Worm (Caenorhabditis elegans): ENCODE data around the gene F19G12.9.
"Not testable (repeated sequence)": the region's sequence is repeated elsewhere in the genome, so short reads cannot be mapped to it uniquely, and the experiment has no call there.

F19G12.9 gene

DNA sequence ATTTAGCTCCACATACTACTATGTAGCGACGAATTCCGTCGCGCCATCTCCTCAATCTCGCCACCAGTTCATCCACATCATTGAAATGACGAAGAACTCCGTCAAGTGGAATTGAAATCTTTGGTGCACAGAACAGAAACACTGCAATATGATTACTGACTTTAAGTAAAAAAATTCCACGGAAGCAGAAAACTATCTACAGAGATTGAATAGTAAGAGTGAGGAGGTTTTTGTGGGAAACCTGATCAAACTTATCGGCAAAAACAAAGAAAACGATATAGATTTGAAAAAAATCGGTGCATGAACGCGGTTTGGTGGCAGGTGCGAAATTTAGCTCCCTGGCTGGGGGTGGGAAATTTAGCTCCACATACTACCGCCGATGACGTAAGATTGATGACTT is 15.6 kb upstream of the F19G12.9 start, which contains the start of gene ZK402.2:
Gene ZK402.2, plus strand, starts transcription at position 301 of the 400 bp plus-strand sequence.
- TF ChIP-seq efl-3 (GFP tag; optimal IDR thresholded peaks at IDR 0.05); mab-9 (GFP tag; IDR thresholded peaks at IDR 0.05); pqm-1 (tag; optimal IDR thresholded peaks at IDR 0.05): not testable (repeated sequence)

DNA sequence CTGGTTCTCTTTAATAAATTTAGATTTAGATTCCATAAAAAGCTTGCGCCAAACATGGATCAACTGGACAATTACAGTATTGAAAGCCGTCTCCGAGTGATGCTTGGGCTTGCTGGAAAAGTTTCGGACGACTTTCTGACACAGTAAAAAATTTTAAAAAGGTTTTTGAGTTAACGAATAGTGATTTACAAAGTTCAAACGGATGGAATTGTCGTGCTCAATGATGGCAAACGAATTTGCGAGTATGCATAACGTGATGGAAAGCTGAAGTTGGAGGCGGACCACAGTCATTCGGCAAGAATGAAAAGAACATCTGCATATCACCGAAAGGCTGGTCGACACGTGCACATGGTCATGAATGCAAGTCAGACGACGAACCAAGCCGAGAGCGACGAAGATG is 15.0 kb upstream of the F19G12.9 start, which contains the start of gene ZK402.1:
Gene ZK402.1, plus strand, starts transcription at position 301 of the 400 bp plus-strand sequence.
- TF ChIP-seq lin-13 (GFP tag; optimal IDR thresholded peaks at IDR 0.05); unc-98 (GFP tag; IDR thresholded peaks at IDR 0.05); elt-3 (tag; optimal IDR thresholded peaks at IDR 0.05): not testable (repeated sequence)

DNA sequence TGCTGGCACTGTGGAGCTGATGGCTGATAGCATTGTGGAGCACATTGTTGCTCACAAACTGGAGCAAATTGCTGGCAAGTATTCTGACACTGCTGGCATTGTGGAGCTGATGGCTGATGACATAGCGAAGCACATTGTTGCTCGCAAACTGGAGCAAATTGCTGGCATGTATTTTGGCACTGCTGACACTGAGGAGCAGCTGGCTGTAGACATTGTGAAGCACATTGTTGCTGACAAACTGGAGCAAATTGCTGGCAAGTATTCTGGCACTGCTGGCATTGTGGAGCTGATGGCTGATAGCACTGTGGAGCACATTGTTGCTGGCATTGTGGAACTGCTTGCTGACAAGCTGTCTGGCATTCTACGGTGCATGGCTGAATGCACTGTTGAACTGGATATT is 9.8 kb upstream of the F19G12.9 start:
- no peak for TF ChIP-seq unc-30 (tag; optimal IDR thresholded peaks at IDR 0.05)
- TF ChIP-seq dpl-1 (GFP tag; optimal IDR thresholded peaks at IDR 0.05), result no peak
- no peak for TF ChIP-seq isw-1 (GFP tag; IDR thresholded peaks at IDR 0.05)
- TF ChIP-seq mep-1 (tag; optimal IDR thresholded peaks at IDR 0.05), result no peak

DNA sequence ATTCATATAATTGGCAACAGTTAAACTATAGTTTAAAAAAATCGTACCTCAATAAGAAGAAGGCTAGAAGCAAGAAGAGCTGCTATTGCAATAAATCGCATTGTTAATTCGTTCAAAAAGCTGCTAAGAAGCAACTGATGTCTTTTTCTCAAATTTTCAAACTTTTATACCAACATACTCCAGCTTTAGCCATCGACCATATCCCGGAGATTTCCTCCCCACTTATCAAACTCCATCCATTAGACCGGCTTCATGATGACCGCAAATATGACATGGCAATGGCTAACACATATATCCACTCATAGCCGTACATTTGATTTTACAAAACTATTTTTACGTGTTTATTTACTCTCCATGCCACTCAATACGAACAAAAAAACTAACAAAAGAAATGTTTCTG is 8.5 kb upstream of the F19G12.9 start, which contains the start of gene abu-2:
Gene abu-2, minus strand, starts transcription at position 101 of the 400 bp plus-strand sequence.
- TF ChIP-seq ceh-88 (GFP tag; IDR thresholded peaks at IDR 0.05) (no peak), aly-2 (tag; optimal IDR thresholded peaks at IDR 0.05) (no peak), unc-62 (GFP tag; optimal IDR thresholded peaks at IDR 0.05) (no peak), hlh-4 (tag; optimal IDR thresholded peaks at IDR 0.05) (no peak), hlh-17 (GFP tag; optimal IDR thresholded peaks at IDR 0.05; ENCODE audit: borderline replicate concordance) (no peak), nhr-77 (tag; optimal IDR thresholded peaks at IDR 0.05) (no peak), fkh-4 (tag; optimal IDR thresholded peaks at IDR 0.05; ENCODE audit: borderline replicate concordance) (no peak), ceh-8 (GFP tag; optimal IDR thresholded peaks at IDR 0.05) (no peak), nhr-11 (tag; optimal IDR thresholded peaks at IDR 0.05) (no peak), aha-1 (tag; optimal IDR thresholded peaks at IDR 0.05) (no peak)

DNA sequence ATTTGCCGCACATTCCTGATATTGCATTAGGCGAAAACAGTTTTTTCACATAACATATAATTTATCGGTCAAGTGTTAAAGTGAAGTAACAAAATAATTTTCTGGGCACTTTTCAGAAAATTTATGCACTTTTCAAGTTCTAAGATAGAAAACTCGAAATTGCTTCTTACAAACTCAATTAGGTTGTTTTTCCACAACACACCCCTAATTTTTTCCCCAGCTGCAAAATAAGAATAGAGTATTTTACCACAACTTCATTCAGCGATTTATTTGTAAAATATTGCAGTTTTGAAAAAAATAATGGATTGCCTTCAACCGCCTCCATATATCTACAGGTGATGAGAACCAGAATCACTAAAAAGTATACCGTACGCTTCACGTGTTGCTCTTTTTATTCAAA is 6.2 kb upstream of the F19G12.9 start, which contains the start of gene srh-19:
Gene srh-19, plus strand, starts transcription at position 301 of the 400 bp plus-strand sequence.
- TF ChIP-seq rnt-1 (tag; optimal IDR thresholded peaks at IDR 0.05) (no peak), nhr-19 (GFP tag; conservative IDR thresholded peaks at IDR 0.05) (no peak), pax-3 (tag; optimal IDR thresholded peaks at IDR 0.05) (no peak), pag-3 (tag; optimal IDR thresholded peaks at IDR 0.05; ENCODE audit: borderline replicate concordance, insufficient read depth) (no peak), nhr-11 (tag; optimal IDR thresholded peaks at IDR 0.05) (no peak), C16A3.4 (tag; optimal IDR thresholded peaks at IDR 0.05) (no peak), fkh-8 (tag; optimal IDR thresholded peaks at IDR 0.05) (no peak), nhr-76 (tag; optimal IDR thresholded peaks at IDR 0.05) (no peak), dpl-1 (GFP tag; optimal IDR thresholded peaks at IDR 0.05) (no peak), nhr-77 (tag; optimal IDR thresholded peaks at IDR 0.05) (no peak), sup-37 (GFP tag; optimal IDR thresholded peaks at IDR 0.05) (no peak), ces-1 (GFP tag; optimal IDR thresholded peaks at IDR 0.05) (no peak), skn-1 (tag; optimal IDR thresholded peaks at IDR 0.05) (no peak), ceh-8 (GFP tag; optimal IDR thresholded peaks at IDR 0.05) (no peak), lir-3 (tag; optimal IDR thresholded peaks at IDR 0.05; ENCODE audit: poor library complexity) (no peak), nhr-28 (tag; optimal IDR thresholded peaks at IDR 0.05) (no peak), tbx-2 (tag; optimal IDR thresholded peaks at IDR 0.05) (no peak), dsc-1 (tag; optimal IDR thresholded peaks at IDR 0.05) (no peak)

Data from whole organism, L1 larva.